Worm (Caenorhabditis elegans) whole organism, early embryonic: ENCODE data around the gene Y54E2A.7.

Experiments
- B0310.2 ChIP-seq: sonication (generic microtip); optimal IDR thresholded peaks from 2 replicates; lab custom pipeline; 2016; ENCODE audit warnings: mild to moderate bottlenecking, missing genetic modification characterization, missing compliant biosample characterization
- F13C5.2 ChIP-seq: sonication (generic microtip); optimal IDR thresholded peaks from 2 replicates; lab custom pipeline; 2017; ENCODE audit warnings: mild to moderate bottlenecking, missing genetic modification characterization, inconsistent platforms, missing compliant biosample characterization
- ama-1 ChIP-seq: fragments of 150-350 bp; optimal IDR thresholded peaks from 2 replicates; lab custom pipeline; 2014
- ceh-36 ChIP-seq: sonication (generic microtip); optimal IDR thresholded peaks from 2 replicates; lab custom pipeline; 2016; ENCODE audit warnings: missing genetic modification characterization, inconsistent platforms, missing compliant biosample characterization
- ets-7 ChIP-seq: sonication (generic microtip); optimal IDR thresholded peaks from 2 replicates; lab custom pipeline; 2016; ENCODE audit warnings: missing genotype, missing genetic modification characterization, missing compliant biosample characterization
- hmbx-1 ChIP-seq: sonication (generic microtip); optimal IDR thresholded peaks from 2 replicates; lab custom pipeline; 2016; ENCODE audit warnings: mild to moderate bottlenecking, missing genetic modification characterization, missing compliant biosample characterization
- hmg-4 ChIP-seq: fragments of 200-800 bp; sonication (Bioruptor generic); optimal IDR thresholded peaks from 2 replicates; lab custom pipeline; 2018; ENCODE audit warnings: mild to moderate bottlenecking, missing genetic modification characterization, missing compliant biosample characterization
- hnd-1 ChIP-seq: sonication (generic microtip); optimal IDR thresholded peaks from 2 replicates; lab custom pipeline; 2016; ENCODE audit warnings: missing genetic modification characterization, missing compliant biosample characterization
- scrt-1 ChIP-seq: fragments of 200-800 bp; sonication (Bioruptor generic); IDR thresholded peaks from 2 replicates; pipeline ENCODE4 v1.3.6; 2022; ENCODE audit warnings: missing genetic modification characterization, missing compliant biosample characterization
- sea-1 ChIP-seq: fragments of 200-800 bp; sonication (Bioruptor generic); conservative IDR thresholded peaks from 2 replicates; pipeline ENCODE4 v1.3.6; 2022; ENCODE audit warnings: missing genetic modification characterization, missing compliant biosample characterization
- tbx-37 ChIP-seq: fragments of 200-800 bp; sonication (Bioruptor generic); conservative IDR thresholded peaks from 2 replicates; pipeline ENCODE4 v1.3.6; 2022; ENCODE audit warnings: missing genetic modification reagents, missing genetic modification characterization, missing compliant biosample characterization
- tra-4 ChIP-seq: sonication (generic microtip); optimal IDR thresholded peaks from 2 replicates; lab custom pipeline; 2017; ENCODE audit warnings: missing genetic modification characterization, missing compliant biosample characterization

ce11 chrII:14819258-14819985, 46.6 kb upstream of the Y54E2A.7 start:
- TF ChIP-seq hnd-1 (tag; lab: Kevin White, UChicago): no peak
- no peak for TF ChIP-seq ama-1
- TF ChIP-seq F13C5.2 (tag; lab: Kevin White, UChicago): no peak
- no peak for TF ChIP-seq B0310.2
- no peak for TF ChIP-seq hmbx-1 (tag; lab: Kevin White, UChicago)
- no peak for TF ChIP-seq tra-4 (tag; lab: Kevin White, UChicago)
- no peak; the same call in 1 of the 2 replicates for TF ChIP-seq scrt-1 (GFP tag; lab: Robert Waterston, UW)
- no peak for TF ChIP-seq ets-7
- TF ChIP-seq hmg-4 (GFP tag; lab: Kevin White, UChicago): no peak
- TF ChIP-seq ceh-36 (tag; lab: Kevin White, UChicago): peak; percentile 87
- TF ChIP-seq sea-1 (GFP tag; lab: Robert Waterston, UW): no peak
- TF ChIP-seq tbx-37 (GFP tag; lab: Robert Waterston, UW): no peak
